Fruit fly (Drosophila melanogaster) whole organism, embryonic: Measurements from ENCODE around the gene CG3040.

Source experiments
- Bteb2 ChIP-seq: fragments of 200-800 bp; sonication (Bioruptor generic); optimal IDR thresholded peaks from 2 replicates; lab custom pipeline; 2016; ENCODE audit warnings: missing biosample characterization, missing genetic modification characterization
- CG10431 ChIP-seq: fragments of 200-800 bp; sonication (Bioruptor generic); optimal IDR thresholded peaks from 3 replicates; lab custom pipeline; 2018; ENCODE audit warnings: missing biosample characterization, mild to moderate bottlenecking, missing genetic modification characterization
- CG10543 ChIP-seq: fragments of 200-800 bp; sonication (Bioruptor generic); optimal IDR thresholded peaks from 3 replicates; lab custom pipeline; 2017; ENCODE audit warnings: missing biosample characterization, mild to moderate bottlenecking, missing genetic modification characterization, moderate library complexity
- CG12219 ChIP-seq: fragments of 200-800 bp; sonication (Bioruptor generic); optimal IDR thresholded peaks from 3 replicates; lab custom pipeline; 2018; ENCODE audit warnings: missing biosample characterization, mild to moderate bottlenecking, missing genetic modification characterization
- CG12659 ChIP-seq: fragments of 200-800 bp; sonication (Bioruptor generic); optimal IDR thresholded peaks from 3 replicates; lab custom pipeline; 2017; ENCODE audit warnings: mild to moderate bottlenecking, missing biosample characterization, missing genetic modification reagents, missing genetic modification characterization
- CG14050 ChIP-seq: fragments of 200-800 bp; sonication (Bioruptor generic); IDR thresholded peaks from 3 replicates; pipeline ENCODE4 v1.3.6; 2022; ENCODE audit warnings: missing biosample characterization, missing genetic modification characterization
- CG1602 ChIP-seq: fragments of 200-800 bp; sonication (Bioruptor generic); optimal IDR thresholded peaks from 3 replicates; lab custom pipeline; 2016; ENCODE audit warnings: missing biosample characterization, missing genetic modification characterization
- CG1603 ChIP-seq: fragments of 200-800 bp; sonication (Bioruptor generic); optimal IDR thresholded peaks from 2 replicates; lab custom pipeline; 2019; ENCODE audit warnings: missing biosample characterization, mild to moderate bottlenecking, missing genetic modification characterization, moderate library complexity
- CG16779 ChIP-seq: fragments of 200-800 bp; sonication (Bioruptor generic); IDR thresholded peaks from 2 replicates; pipeline ENCODE4 v1.3.6; 2022; ENCODE audit warnings: missing biosample characterization, missing genetic modification characterization
- CG17568 ChIP-seq: fragments of 200-800 bp; sonication (Bioruptor generic); optimal IDR thresholded peaks from 2 replicates; lab custom pipeline; 2018; ENCODE audit warnings: missing biosample characterization, mild to moderate bottlenecking, missing genetic modification characterization, moderate library complexity
- CG17612 ChIP-seq: fragments of 200-800 bp; sonication (Bioruptor generic); IDR thresholded peaks from 2 replicates; pipeline ENCODE4 v1.3.6; 2022; ENCODE audit warnings: missing biosample characterization, missing genetic modification characterization
- CG1832 ChIP-seq: fragments of 200-800 bp; sonication (Bioruptor generic); optimal IDR thresholded peaks from 2 replicates; lab custom pipeline; 2017; ENCODE audit warnings: missing biosample characterization, mild to moderate bottlenecking, missing genetic modification characterization, inconsistent platforms
- CG18764 ChIP-seq: fragments of 200-800 bp; sonication (Bioruptor generic); optimal IDR thresholded peaks from 3 replicates; lab custom pipeline; 2016; ENCODE audit warnings: missing biosample characterization, missing genetic modification characterization
- CG31224 ChIP-seq: fragments of 200-800 bp; sonication (Bioruptor generic); IDR thresholded peaks from 2 replicates; pipeline ENCODE4 v1.3.6; 2022; ENCODE audit warnings: missing biosample characterization, missing genetic modification characterization
- CG31441 ChIP-seq: fragments of 200-800 bp; sonication (Bioruptor generic); IDR thresholded peaks from 2 replicates; pipeline ENCODE4 v1.3.6; 2022; ENCODE audit warnings: missing biosample characterization, missing genetic modification characterization
- CG34376 ChIP-seq: fragments of 200-800 bp; sonication (Bioruptor generic); optimal IDR thresholded peaks from 2 replicates; lab custom pipeline; 2018; ENCODE audit warnings: missing biosample characterization, mild to moderate bottlenecking, missing genetic modification characterization
- CG4820 ChIP-seq: fragments of 200-800 bp; sonication (Bioruptor generic); optimal IDR thresholded peaks from 3 replicates; lab custom pipeline; 2016; ENCODE audit warnings: missing biosample characterization, missing genetic modification characterization
- CG4854 ChIP-seq: fragments of 200-800 bp; sonication (Bioruptor generic); optimal IDR thresholded peaks from 2 replicates; lab custom pipeline; 2016; ENCODE audit warnings: missing biosample characterization, missing genetic modification characterization, inconsistent platforms
- CG6654 ChIP-seq: fragments of 200-800 bp; sonication (Bioruptor generic); optimal IDR thresholded peaks from 2 replicates; lab custom pipeline; 2017; ENCODE audit warnings: missing biosample characterization, mild to moderate bottlenecking, missing genetic modification characterization
- CG6689 ChIP-seq: fragments of 200-800 bp; sonication (Bioruptor generic); IDR thresholded peaks from 2 replicates; pipeline ENCODE4 v1.3.6; 2022; ENCODE audit warnings: missing biosample characterization, missing genetic modification characterization
- CG8924 ChIP-seq: fragments of 200-800 bp; optimal IDR thresholded peaks from 3 replicates; lab custom pipeline; 2019; ENCODE audit warnings: missing biosample characterization, mild to moderate bottlenecking, missing genetic modification characterization, moderate library complexity
- CG9437 ChIP-seq: fragments of 200-800 bp; sonication (Bioruptor generic); optimal IDR thresholded peaks from 2 replicates; lab custom pipeline; 2018; ENCODE audit warnings: missing biosample characterization, mild to moderate bottlenecking, missing genetic modification characterization
- D ChIP-seq, 2 experiments: fragments of 200-800 bp in 1 of 2; fragments of >200 bp in 1 of 2; sonication (Bioruptor generic) in 1 of 2; optimal IDR thresholded peaks; 2 replicates in 1 of 2; 3 replicates in 1 of 2; lab custom pipeline; 2017; ENCODE audit warnings: mild to moderate bottlenecking in 1 of 2, missing biosample characterization in 1 of 2, missing genetic modification characterization in 1 of 2, missing genetic modification reagents in 1 of 2
- Dad ChIP-seq: fragments of 200-800 bp; sonication (Bioruptor generic); optimal IDR thresholded peaks from 3 replicates; lab custom pipeline; 2016; ENCODE audit warnings: missing biosample characterization, missing genetic modification characterization
- Dbx ChIP-seq: fragments of 200-800 bp; sonication (Bioruptor generic); IDR thresholded peaks from 3 replicates; pipeline ENCODE4 v1.3.6; 2022; ENCODE audit warnings: missing biosample characterization, missing genetic modification characterization
- Doc2 ChIP-seq: fragments of 200-800 bp; sonication (Bioruptor generic); IDR thresholded peaks from 2 replicates; pipeline ENCODE4 v1.3.6; 2022; ENCODE audit warnings: missing biosample characterization, missing genetic modification characterization
- Gsc ChIP-seq: fragments of 200-800 bp; sonication (Bioruptor generic); IDR thresholded peaks from 2 replicates; pipeline ENCODE4 v1.3.6; 2022; ENCODE audit warnings: missing biosample characterization, missing genetic modification characterization
- H2.0 ChIP-seq: fragments of 200-800 bp; sonication (Bioruptor generic); IDR thresholded peaks from 2 replicates; pipeline ENCODE4 v1.3.6; 2022; ENCODE audit warnings: missing biosample characterization, missing genetic modification characterization
- Kr ChIP-seq: fragments of 200-800 bp; sonication (Bioruptor generic); optimal IDR thresholded peaks from 2 replicates; lab custom pipeline; 2017; ENCODE audit warnings: missing biosample characterization, mild to moderate bottlenecking, missing genetic modification characterization
- Myb ChIP-seq: fragments of 200-800 bp; sonication (Bioruptor generic); optimal IDR thresholded peaks from 2 replicates; lab custom pipeline; 2016; ENCODE audit warnings: missing biosample characterization, missing genetic modification characterization
- PHDP ChIP-seq: fragments of 200-800 bp; sonication (Bioruptor generic); optimal IDR thresholded peaks from 3 replicates; lab custom pipeline; 2018; ENCODE audit warnings: missing biosample characterization, mild to moderate bottlenecking, missing genetic modification characterization, moderate library complexity
- Poxn ChIP-seq: fragments of 200-800 bp; sonication (Bioruptor generic); IDR thresholded peaks from 2 replicates; pipeline ENCODE4 v1.3.6; 2022; ENCODE audit warnings: missing biosample characterization, missing genetic modification characterization
- Rx ChIP-seq: fragments of 200-800 bp; sonication (Bioruptor generic); IDR thresholded peaks from 2 replicates; pipeline ENCODE4 v1.3.6; 2022; ENCODE audit warnings: missing biosample characterization, missing genetic modification characterization
- Tbp ChIP-seq: fragments of >200 bp; optimal IDR thresholded peaks from 2 replicates; lab custom pipeline; 2018; ENCODE audit warnings: missing biosample characterization, missing genetic modification characterization
- Vsx1 ChIP-seq: fragments of 200-800 bp; sonication (Bioruptor generic); optimal IDR thresholded peaks from 2 replicates; lab custom pipeline; 2017; ENCODE audit warnings: missing biosample characterization, mild to moderate bottlenecking, missing genetic modification characterization, missing genetic modification reagents
- Xrp1 ChIP-seq: fragments of 200-800 bp; sonication (Bioruptor generic); IDR thresholded peaks from 2 replicates; pipeline ENCODE4 v1.3.6; 2022; ENCODE audit warnings: missing biosample characterization, missing genetic modification characterization
- ac ChIP-seq: fragments of 200-800 bp; sonication (Bioruptor generic); optimal IDR thresholded peaks from 3 replicates; lab custom pipeline; 2017; ENCODE audit warnings: missing biosample characterization, mild to moderate bottlenecking, missing genetic modification characterization
- bsh ChIP-seq, 2 experiments: fragments of 200-800 bp; sonication (Bioruptor generic); optimal IDR thresholded peaks; 2 replicates each; lab custom pipeline; 2017 to 2018; ENCODE audit warnings: mild to moderate bottlenecking in 2 of 2, missing biosample characterization in 2 of 2, missing genetic modification characterization in 2 of 2, moderate library complexity in 1 of 2
- chif ChIP-seq, 2 experiments: fragments of 200-800 bp; sonication (Bioruptor generic); optimal IDR thresholded peaks; 3 replicates each; lab custom pipeline; 2016; ENCODE audit warnings: missing biosample characterization in 2 of 2, missing genetic modification characterization in 2 of 2
- da ChIP-seq: fragments of 200-800 bp; sonication (Bioruptor generic); optimal IDR thresholded peaks from 2 replicates; lab custom pipeline; 2016; ENCODE audit warnings: missing biosample characterization, missing genetic modification characterization
- dmrt11E ChIP-seq: fragments of 200-800 bp; sonication (Bioruptor generic); optimal IDR thresholded peaks from 3 replicates; lab custom pipeline; 2018; ENCODE audit warnings: missing biosample characterization, mild to moderate bottlenecking, missing genetic modification characterization, moderate library complexity
- ken ChIP-seq: fragments of 200-800 bp; sonication (Bioruptor generic); IDR thresholded peaks from 3 replicates; pipeline ENCODE4 v1.3.6; 2022; ENCODE audit warnings: missing biosample characterization, missing genetic modification characterization
- lbe ChIP-seq: fragments of 200-800 bp; sonication (Bioruptor generic); optimal IDR thresholded peaks from 2 replicates; lab custom pipeline; 2016; ENCODE audit warnings: missing biosample characterization, mild to moderate bottlenecking, missing genetic modification characterization
- lilli ChIP-seq: fragments of 200-800 bp; sonication (Bioruptor generic); optimal IDR thresholded peaks from 3 replicates; lab custom pipeline; 2016; ENCODE audit warnings: missing biosample characterization, missing genetic modification characterization
- mld ChIP-seq: fragments of 200-800 bp; sonication (Bioruptor generic); IDR thresholded peaks from 3 replicates; pipeline ENCODE4 v1.3.6; 2022; ENCODE audit warnings: missing biosample characterization, missing genetic modification characterization; ENCODE audit not compliant: partially characterized antibody
- pfk ChIP-seq: fragments of 200-800 bp; sonication (Bioruptor generic); optimal IDR thresholded peaks from 2 replicates; lab custom pipeline; 2018; ENCODE audit warnings: missing biosample characterization, mild to moderate bottlenecking, missing genetic modification characterization, moderate library complexity
- trh ChIP-seq: fragments of 200-800 bp; sonication (Bioruptor generic); optimal IDR thresholded peaks from 2 replicates; lab custom pipeline; 2016; ENCODE audit warnings: missing biosample characterization, missing genetic modification characterization
- tx ChIP-seq: fragments of 200-800 bp; sonication (Bioruptor generic); optimal IDR thresholded peaks from 2 replicates; lab custom pipeline; 2016; ENCODE audit warnings: missing biosample characterization, missing genetic modification characterization
- zfh1 ChIP-seq: fragments of 200-800 bp; sonication (Bioruptor generic); IDR thresholded peaks from 3 replicates; pipeline ENCODE4 v1.3.6; 2022; ENCODE audit warnings: missing biosample characterization, missing genetic modification characterization

Gene CG3040

DNA sequence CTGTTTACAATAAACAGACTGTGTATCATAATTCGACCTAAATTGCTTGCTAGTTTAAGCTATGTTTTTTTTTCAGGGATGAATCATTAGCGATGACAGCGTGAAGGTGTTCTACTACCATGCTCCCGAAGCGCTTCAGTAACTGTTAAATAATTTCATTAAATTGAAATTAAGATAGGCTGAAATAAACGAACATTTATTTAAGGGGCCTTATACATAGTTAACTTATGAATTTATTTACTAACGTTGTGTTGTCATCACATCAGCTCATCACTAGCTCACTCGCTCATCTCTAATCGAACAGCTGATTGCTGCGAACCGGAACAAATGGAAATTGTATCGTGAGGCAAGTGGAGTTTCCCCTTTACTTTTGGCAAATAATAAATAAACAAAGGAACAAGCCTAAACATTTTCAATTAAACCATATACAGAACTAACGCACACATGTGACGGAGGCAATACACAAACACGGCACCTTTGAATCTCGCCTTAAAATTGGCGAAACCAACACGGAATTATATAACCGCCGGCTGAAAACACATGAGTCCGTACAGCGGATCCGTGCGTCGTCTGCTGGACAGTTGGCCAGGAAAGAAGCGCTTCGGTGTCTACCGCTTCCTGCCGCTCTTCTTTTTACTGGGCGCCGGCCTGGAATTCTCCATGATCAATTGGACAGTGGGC, 38.0 kb upstream of the CG3040 start, which contains the start of the genes cm, sloth1 and sloth2 (continued):
- no peak for TF ChIP-seq ac (GFP tag; lab: Kevin White, UChicago)
- peak; percentile 90 for TF ChIP-seq CG1602 (GFP tag; lab: Kevin White, UChicago)
- peak; percentile 86 for TF ChIP-seq CG8924 (tag; lab: Kevin White, UChicago)
- no peak for TF ChIP-seq Kr (GFP tag; lab: Kevin White, UChicago)
- peak; percentile 72 for TF ChIP-seq CG31224 (GFP tag; lab: Robert Waterston, UW)
- TF ChIP-seq CG17612 (GFP tag; lab: Robert Waterston, UW): peak; percentile 63; the same call in 1 of the 2 replicates
- TF ChIP-seq Vsx1: peak; percentile 33
- TF ChIP-seq CG12659 (GFP tag; lab: Kevin White, UChicago): peak; percentile 86
- TF ChIP-seq CG31441: peak; percentile 72
- peak; percentile 74 for TF ChIP-seq CG12219
- TF ChIP-seq pfk (GFP tag; lab: Kevin White, UChicago): peak; percentile 85
- peak; percentile 76; the same call in 1 of the 2 replicates for TF ChIP-seq CG16779 (GFP tag; lab: Robert Waterston, UW)
- TF ChIP-seq CG9437 (GFP tag; lab: Kevin White, UChicago): peak; percentile 55
- no peak for TF ChIP-seq Tbp (GFP tag; lab: Kevin White, UChicago)
- peak; percentile 65 for TF ChIP-seq da (GFP tag; lab: Kevin White, UChicago)
- peak; percentile 31 for TF ChIP-seq CG10431 (GFP tag; lab: Kevin White, UChicago)
- TF ChIP-seq Gsc (GFP tag; lab: Robert Waterston, UW): 0 out of 2 replicates have a peak, but pooled peaks have one; percentile 9
- TF ChIP-seq D (optimal IDR thresholded peaks at IDR 0.05; lab: Kevin White, UChicago): no peak
- peak; percentile 63 for TF ChIP-seq D (GFP tag; optimal IDR thresholded peaks at IDR 0.05; lab: Kevin White, UChicago)
- TF ChIP-seq CG1603 (tag; lab: Kevin White, UChicago): peak; percentile 92
- peak; percentile 73 for TF ChIP-seq CG34376 (GFP tag; lab: Kevin White, UChicago)
- TF ChIP-seq dmrt11E (tag; lab: Kevin White, UChicago): peak; percentile 86
- TF ChIP-seq CG4820 (GFP tag; lab: Kevin White, UChicago): peak; percentile 79
- no peak for TF ChIP-seq mld (GFP tag; lab: Robert Waterston, UW)
- peak; percentile 7 to 83 for TF ChIP-seq bsh (GFP tag; optimal IDR thresholded peaks at IDR 0.05; lab: Kevin White, UChicago)
- TF ChIP-seq tx (GFP tag; lab: Kevin White, UChicago): peak; percentile 89
- TF ChIP-seq Doc2 (GFP tag; lab: Robert Waterston, UW): peak; percentile 16; the same call in 1 of the 2 replicates
- peak; percentile 76 for TF ChIP-seq CG17568 (GFP tag; lab: Kevin White, UChicago)
- peak; percentile 88 for TF ChIP-seq CG10543 (GFP tag; lab: Kevin White, UChicago)
- peak; percentile 85 for TF ChIP-seq PHDP (tag; lab: Kevin White, UChicago)
- peak; percentile 87 for TF ChIP-seq H2.0 (GFP tag; lab: Robert Waterston, UW)
- TF ChIP-seq lilli: peak; percentile 92
- peak; percentile 79 to 88 for TF ChIP-seq chif (GFP tag; optimal IDR thresholded peaks at IDR 0.05; lab: Kevin White, UChicago)
- TF ChIP-seq Rx (GFP tag; lab: Robert Waterston, UW): peak; percentile 87
- peak; percentile 86 for TF ChIP-seq Dbx (GFP tag; lab: Robert Waterston, UW)
- TF ChIP-seq CG6654 (GFP tag; lab: Kevin White, UChicago): no peak
- TF ChIP-seq CG18764 (GFP tag; lab: Kevin White, UChicago): peak; percentile 69
- peak; percentile 84 for TF ChIP-seq Dad
- TF ChIP-seq zfh1: peak; percentile 90
- TF ChIP-seq CG1832: no peak
- TF ChIP-seq CG6689 (GFP tag; lab: Robert Waterston, UW): peak; percentile 83
- peak; percentile 69 for TF ChIP-seq Myb
- peak; percentile 64 for TF ChIP-seq CG4854
- TF ChIP-seq ken (GFP tag; lab: Robert Waterston, UW): peak; percentile 92
- TF ChIP-seq trh: peak; percentile 81
- peak; percentile 83 for TF ChIP-seq CG14050 (GFP tag; lab: Robert Waterston, UW)
- TF ChIP-seq lbe (GFP tag; lab: Kevin White, UChicago): peak; percentile 57
- TF ChIP-seq Xrp1 (GFP tag; lab: Robert Waterston, UW): peak; percentile 91
- TF ChIP-seq Poxn: no peak; the same call in 1 of the 2 replicates
- TF ChIP-seq Bteb2 (GFP tag; lab: Kevin White, UChicago): peak; percentile 87
